Worm (Caenorhabditis elegans) whole organism, L1 larva: ENCODE results near the gene fkb-3.

ENCODE experiments used
- C04F5.9 ChIP-seq: sonication (generic microtip); optimal IDR thresholded peaks from 2 replicates; lab custom pipeline; 2016; ENCODE audit warnings: missing genetic modification characterization, missing compliant biosample characterization
- C16A3.4 ChIP-seq: fragments of 150-350 bp; optimal IDR thresholded peaks from 2 replicates; lab custom pipeline; 2014; ENCODE audit warnings: missing biosample characterization, missing genetic modification characterization
- F16B12.6 ChIP-seq: fragments of 150-350 bp; optimal IDR thresholded peaks from 2 replicates; lab custom pipeline; 2014; ENCODE audit warnings: missing biosample characterization, missing genetic modification characterization
- Y116A8C.19 ChIP-seq: sonication (generic microtip); optimal IDR thresholded peaks from 2 replicates; lab custom pipeline; 2016; ENCODE audit warnings: missing compliant biosample characterization, missing genetic modification characterization, borderline replicate concordance
- aha-1 ChIP-seq: fragments of 150-350 bp; optimal IDR thresholded peaks from 2 replicates; lab custom pipeline; 2014; ENCODE audit warnings: missing biosample characterization, missing genetic modification characterization
- alr-1 ChIP-seq: fragments of 200-800 bp; sonication (Bioruptor generic); optimal IDR thresholded peaks from 2 replicates; lab custom pipeline; 2018; ENCODE audit warnings: borderline replicate concordance, mild to moderate bottlenecking, missing genetic modification characterization, missing compliant biosample characterization
- aly-2 ChIP-seq: fragments of 150-350 bp; optimal IDR thresholded peaks from 2 replicates; lab custom pipeline; 2014; ENCODE audit warnings: missing biosample characterization, missing genetic modification characterization
- ama-1 ChIP-seq: fragments of 150-350 bp; optimal IDR thresholded peaks from 2 replicates; lab custom pipeline; 2014
- blmp-1 ChIP-seq: fragments of 150-350 bp; optimal IDR thresholded peaks from 2 replicates; lab custom pipeline; 2014; ENCODE audit warnings: missing biosample characterization, missing genetic modification characterization
- ceh-63 ChIP-seq: fragments of 200-800 bp; sonication (Bioruptor generic); optimal IDR thresholded peaks from 2 replicates; lab custom pipeline; 2018; ENCODE audit warnings: mild to moderate bottlenecking, missing genetic modification characterization, missing compliant biosample characterization
- ceh-8 ChIP-seq: fragments of 200-800 bp; sonication (Bioruptor generic); optimal IDR thresholded peaks from 2 replicates; lab custom pipeline; 2018; ENCODE audit warnings: mild to moderate bottlenecking, missing genetic modification characterization, moderate library complexity, missing compliant biosample characterization
- ceh-88 ChIP-seq: fragments of 200-800 bp; sonication (Bioruptor generic); IDR thresholded peaks from 2 replicates; pipeline ENCODE4 v1.3.6; 2022; ENCODE audit warnings: missing genetic modification characterization, missing compliant biosample characterization
- ceh-90 ChIP-seq: sonication (generic microtip); optimal IDR thresholded peaks from 2 replicates; lab custom pipeline; 2016; ENCODE audit warnings: missing genetic modification characterization, missing compliant biosample characterization
- ces-1 ChIP-seq: fragments of 150-350 bp; optimal IDR thresholded peaks from 2 replicates; lab custom pipeline; 2014; ENCODE audit warnings: missing biosample characterization, missing genetic modification reagents, missing genetic modification characterization
- dsc-1 ChIP-seq: sonication (generic microtip); optimal IDR thresholded peaks from 2 replicates; lab custom pipeline; 2016; ENCODE audit warnings: mild to moderate bottlenecking, missing genetic modification characterization, missing compliant biosample characterization
- efl-1 ChIP-seq, 4 experiments: fragments of 150-350 bp; optimal IDR thresholded peaks in 3 of 4; peaks in 1 of 4; 1 replicate in 1 of 4; 2 replicates in 3 of 4; lab custom pipeline; 2014; ENCODE audit warnings: missing biosample characterization in 2 of 4, missing genetic modification characterization in 2 of 4, missing genetic modification reagents in 2 of 4
- efl-3 ChIP-seq: fragments of 200-800 bp; sonication (Bioruptor generic); optimal IDR thresholded peaks from 2 replicates; lab custom pipeline; 2018; ENCODE audit warnings: mild to moderate bottlenecking, missing genetic modification characterization, missing compliant biosample characterization
- egl-27 ChIP-seq, 2 experiments: fragments of 150-350 bp in 1 of 2; sonication (generic microtip); optimal IDR thresholded peaks; 3 replicates each; lab custom pipeline; 2017 to 2018; ENCODE audit warnings: missing biosample characterization in 2 of 2, missing genetic modification characterization in 2 of 2, missing genetic modification reagents in 2 of 2
- elt-3 ChIP-seq, 6 experiments: fragments of 150-350 bp in 1 of 6; sonication (generic microtip); optimal IDR thresholded peaks; 2 replicates each; lab custom pipeline; 2017 to 2018; ENCODE audit warnings: missing biosample characterization in 6 of 6, missing genetic modification characterization in 6 of 6, inconsistent platforms in 1 of 6
- fkh-8 ChIP-seq: sonication (generic microtip); optimal IDR thresholded peaks from 2 replicates; lab custom pipeline; 2016; ENCODE audit warnings: mild to moderate bottlenecking, missing genetic modification characterization, missing compliant biosample characterization
- grh-1 ChIP-seq: fragments of 200-800 bp; sonication (Bioruptor generic); IDR thresholded peaks from 2 replicates; pipeline ENCODE4 v1.3.6; 2022; ENCODE audit warnings: missing genetic modification reagents, missing genetic modification characterization, missing compliant biosample characterization
- hlh-17 ChIP-seq: fragments of 200-800 bp; sonication (Bioruptor generic); optimal IDR thresholded peaks from 2 replicates; lab custom pipeline; 2018; ENCODE audit warnings: missing genetic modification characterization, mild to moderate bottlenecking, missing compliant biosample characterization, moderate library complexity, borderline replicate concordance
- hpl-2 ChIP-seq: fragments of 150-350 bp; optimal IDR thresholded peaks from 2 replicates; lab custom pipeline; 2014; ENCODE audit warnings: missing biosample characterization, missing genetic modification reagents, missing genetic modification characterization
- irx-1 ChIP-seq: sonication (generic microtip); optimal IDR thresholded peaks from 2 replicates; lab custom pipeline; 2016; ENCODE audit warnings: missing genetic modification characterization, missing compliant biosample characterization
- lin-13 ChIP-seq: fragments of 150-350 bp; optimal IDR thresholded peaks from 2 replicates; lab custom pipeline; 2014; ENCODE audit warnings: missing biosample characterization, missing genetic modification reagents, missing genetic modification characterization
- lin-35 ChIP-seq, 2 experiments: fragments of 150-350 bp; optimal IDR thresholded peaks; 2 replicates each; lab custom pipeline; 2014; ENCODE audit warnings: missing biosample characterization in 2 of 2, missing genetic modification characterization in 2 of 2, missing genetic modification reagents in 2 of 2
- lsy-2 ChIP-seq, 2 experiments: fragments of 150-350 bp; optimal IDR thresholded peaks; 2 replicates each; lab custom pipeline; 2014; ENCODE audit warnings: missing biosample characterization in 2 of 2, missing genetic modification characterization in 2 of 2
- mab-9 ChIP-seq: fragments of 200-800 bp; sonication (Bioruptor generic); IDR thresholded peaks from 2 replicates; pipeline ENCODE4 v1.3.6; 2022; ENCODE audit warnings: missing genetic modification reagents, missing genetic modification characterization, missing compliant biosample characterization
- mdl-1 ChIP-seq, 2 experiments: fragments of 150-350 bp; optimal IDR thresholded peaks; 2 replicates each; lab custom pipeline; 2014 to 2017; ENCODE audit warnings: missing biosample characterization in 2 of 2, missing genetic modification characterization in 2 of 2, inconsistent platforms in 1 of 2
- mef-2 ChIP-seq: fragments of 150-350 bp; optimal IDR thresholded peaks from 2 replicates; lab custom pipeline; 2014; ENCODE audit warnings: missing biosample characterization, missing genetic modification characterization
- mep-1 ChIP-seq: fragments of 150-350 bp; optimal IDR thresholded peaks from 2 replicates; lab custom pipeline; 2014; ENCODE audit warnings: missing biosample characterization, missing genetic modification characterization
- nhr-12 ChIP-seq: sonication (generic microtip); optimal IDR thresholded peaks from 2 replicates; lab custom pipeline; 2017; ENCODE audit warnings: missing biosample characterization, missing genetic modification characterization
- nhr-20 ChIP-seq: sonication (generic microtip); optimal IDR thresholded peaks from 2 replicates; lab custom pipeline; 2016; ENCODE audit warnings: mild to moderate bottlenecking, missing genetic modification characterization, missing compliant biosample characterization
- nhr-28 ChIP-seq: fragments of 150-350 bp; optimal IDR thresholded peaks from 2 replicates; lab custom pipeline; 2014; ENCODE audit warnings: missing biosample characterization, missing genetic modification characterization
- nhr-47 ChIP-seq: sonication (generic microtip); optimal IDR thresholded peaks from 2 replicates; lab custom pipeline; 2016; ENCODE audit warnings: mild to moderate bottlenecking, missing genetic modification characterization, moderate library complexity, missing compliant biosample characterization
- nhr-71 ChIP-seq: sonication (generic microtip); optimal IDR thresholded peaks from 2 replicates; lab custom pipeline; 2016; ENCODE audit warnings: mild to moderate bottlenecking, missing genetic modification characterization, moderate library complexity, missing compliant biosample characterization
- nhr-76 ChIP-seq: sonication (generic microtip); optimal IDR thresholded peaks from 2 replicates; lab custom pipeline; 2017; ENCODE audit warnings: missing biosample characterization, missing genetic modification characterization
- nhr-84 ChIP-seq: sonication (generic microtip); optimal IDR thresholded peaks from 2 replicates; lab custom pipeline; 2017; ENCODE audit warnings: missing biosample characterization, missing genetic modification characterization
- nhr-85 ChIP-seq: sonication (generic microtip); peaks from one replicate; lab custom pipeline; 2016; ENCODE audit warnings: missing genetic modification characterization, inconsistent platforms, missing compliant biosample characterization
- nhr-90 ChIP-seq: sonication (generic microtip); optimal IDR thresholded peaks from 2 replicates; lab custom pipeline; 2016; ENCODE audit warnings: mild to moderate bottlenecking, missing genetic modification characterization, missing compliant biosample characterization; ENCODE audit not compliant: poor library complexity
- pag-3 ChIP-seq: sonication (generic microtip); optimal IDR thresholded peaks from 2 replicates; lab custom pipeline; 2017; ENCODE audit warnings: missing genetic modification characterization, mild to moderate bottlenecking, missing compliant biosample characterization, antibody characterized with exemption, borderline replicate concordance; ENCODE audit not compliant: insufficient read depth
- pax-3 ChIP-seq: fragments of 200-800 bp; sonication (Bioruptor generic); optimal IDR thresholded peaks from 2 replicates; lab custom pipeline; 2018; ENCODE audit warnings: mild to moderate bottlenecking, missing genetic modification characterization, moderate library complexity, missing compliant biosample characterization
- pqm-1 ChIP-seq: sonication (generic microtip); optimal IDR thresholded peaks from 3 replicates; lab custom pipeline; 2017; ENCODE audit warnings: missing biosample characterization, missing genetic modification characterization
- skn-1 ChIP-seq: fragments of 150-350 bp; optimal IDR thresholded peaks from 2 replicates; lab custom pipeline; 2014; ENCODE audit warnings: missing biosample characterization, missing genetic modification characterization
- snpc-4 ChIP-seq: fragments of 150-350 bp; optimal IDR thresholded peaks from 2 replicates; lab custom pipeline; 2014; ENCODE audit warnings: missing biosample characterization, missing genetic modification characterization
- snu-23 ChIP-seq: sonication (generic microtip); optimal IDR thresholded peaks from 2 replicates; lab custom pipeline; 2016; ENCODE audit warnings: missing genetic modification characterization, missing compliant biosample characterization
- sptf-1 ChIP-seq: fragments of 150-350 bp; optimal IDR thresholded peaks from 2 replicates; lab custom pipeline; 2014; ENCODE audit warnings: missing biosample characterization, missing genetic modification characterization
- unc-30 ChIP-seq: sonication (generic microtip); optimal IDR thresholded peaks from 2 replicates; lab custom pipeline; 2017; ENCODE audit warnings: missing biosample characterization, missing genetic modification characterization
- unc-62 ChIP-seq: fragments of 150-350 bp; optimal IDR thresholded peaks from 2 replicates; lab custom pipeline; 2014; ENCODE audit warnings: missing biosample characterization, missing genetic modification reagents, missing genetic modification characterization
- xbp-1 ChIP-seq: sonication (generic microtip); optimal IDR thresholded peaks from 2 replicates; lab custom pipeline; 2016; ENCODE audit warnings: missing genetic modification characterization, missing compliant biosample characterization
- zag-1 ChIP-seq: fragments of 150-350 bp; optimal IDR thresholded peaks from 2 replicates; lab custom pipeline; 2014; ENCODE audit warnings: missing biosample characterization, missing genetic modification characterization
- zip-4 ChIP-seq: fragments of 200-800 bp; sonication (Bioruptor generic); optimal IDR thresholded peaks from 2 replicates; lab custom pipeline; 2018; ENCODE audit warnings: mild to moderate bottlenecking, missing genetic modification characterization, moderate library complexity, missing compliant biosample characterization
- ztf-4 ChIP-seq: fragments of 150-350 bp; optimal IDR thresholded peaks from 2 replicates; lab custom pipeline; 2014; ENCODE audit warnings: missing biosample characterization, missing genetic modification characterization

fkb-3 gene

DNA sequence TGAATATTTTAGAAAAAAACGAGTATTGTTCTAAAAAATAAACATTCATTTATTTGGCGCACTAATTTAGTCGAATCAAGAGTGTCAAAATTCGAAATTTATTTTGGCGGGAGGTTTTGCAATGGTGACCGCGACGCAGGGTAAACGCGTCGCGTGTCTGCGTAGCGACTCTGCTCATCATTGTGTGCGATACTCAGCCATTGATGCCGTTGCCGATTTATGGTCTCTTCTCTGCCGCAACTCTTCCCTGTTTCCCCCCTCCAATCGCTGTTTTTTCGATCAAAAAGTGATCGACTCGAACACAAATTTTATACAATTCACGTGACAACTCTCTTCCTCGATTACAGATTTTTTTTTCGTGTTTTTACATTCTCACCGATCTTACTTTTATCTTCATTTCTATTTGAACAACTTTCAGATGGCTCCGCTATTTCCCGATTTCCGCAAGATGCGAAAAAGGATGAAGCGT is 28.5 kb upstream of the fkb-3 start, which contains the start of gene F09G2.2:
TSS of gene F09G2.2 (plus strand) at position 419 of the 469 bp plus-strand sequence.
- TF ChIP-seq lsy-2 (tag; optimal IDR thresholded peaks at IDR 0.05; lab: Kevin White, UChicago): peak; percentile 90 to 95
- TF ChIP-seq alr-1 (tag; lab: Kevin White, UChicago): no peak
- no peak for TF ChIP-seq nhr-12 (tag; lab: Kevin White, UChicago)
- TF ChIP-seq snu-23 (GFP tag; lab: Kevin White, UChicago): peak; percentile 96
- peak; percentile 82 for TF ChIP-seq irx-1 (tag; lab: Kevin White, UChicago)
- peak; percentile 62 for TF ChIP-seq F16B12.6 (tag; lab: Kevin White, UChicago)
- TF ChIP-seq zip-4: peak; percentile 73
- TF ChIP-seq snpc-4 (tag; lab: Kevin White, UChicago): peak; percentile 62
- no peak for TF ChIP-seq hlh-17 (GFP tag; lab: Kevin White, UChicago)
- TF ChIP-seq nhr-20 (tag; lab: Kevin White, UChicago): peak; percentile 94
- peak; percentile 92 for TF ChIP-seq skn-1 (tag; lab: Kevin White, UChicago)
- TF ChIP-seq unc-30: no peak
- peak; percentile 90 for TF ChIP-seq lin-13 (GFP tag; lab: Kevin White, UChicago)
- no peak for TF ChIP-seq pqm-1 (tag; lab: Kevin White, UChicago)
- peak; percentile 62 for TF ChIP-seq mef-2 (tag; lab: Kevin White, UChicago)
- TF ChIP-seq efl-1 (optimal IDR thresholded peaks at IDR 0.05; lab: Kevin White, UChicago): peak; percentile 91
- TF ChIP-seq efl-1 (GFP tag; optimal IDR thresholded peaks at IDR 0.05 in 1 of 2; lab: Kevin White, UChicago): peak; percentile 89 to 99
- TF ChIP-seq mdl-1 (tag; optimal IDR thresholded peaks at IDR 0.05; lab: Kevin White, UChicago): peak in 1 of 2 experiments; percentile 90
- TF ChIP-seq nhr-28: no peak
- TF ChIP-seq C04F5.9 (tag; lab: Kevin White, UChicago): peak; percentile 22
- TF ChIP-seq mab-9 (GFP tag; lab: Robert Waterston, UW): peak; percentile 60
- TF ChIP-seq aly-2 (tag; lab: Kevin White, UChicago): peak; percentile 46
- TF ChIP-seq blmp-1 (tag; lab: Kevin White, UChicago): peak; percentile 77
- TF ChIP-seq elt-3 (tag; optimal IDR thresholded peaks at IDR 0.05; lab: Kevin White, UChicago): peak in 4 of 6 experiments; percentile 14 to 93 (median 68)
- peak; percentile 69 for TF ChIP-seq ztf-4 (tag; lab: Kevin White, UChicago)
- no peak for TF ChIP-seq nhr-84 (tag; lab: Kevin White, UChicago)
- peak; percentile 74 for TF ChIP-seq ceh-88 (GFP tag; lab: Robert Waterston, UW)
- TF ChIP-seq grh-1 (GFP tag; lab: Robert Waterston, UW): peak; percentile 87
- TF ChIP-seq Y116A8C.19 (tag; lab: Kevin White, UChicago): no peak
- peak; percentile 92 for TF ChIP-seq nhr-90 (tag; lab: Kevin White, UChicago)
- TF ChIP-seq zag-1 (tag; lab: Kevin White, UChicago): no peak
- no peak for TF ChIP-seq ceh-63 (GFP tag; lab: Kevin White, UChicago)
- no peak for TF ChIP-seq unc-62 (GFP tag; lab: Kevin White, UChicago)
- TF ChIP-seq hpl-2 (GFP tag; lab: Kevin White, UChicago): peak; percentile 52
- peak; percentile 44 for TF ChIP-seq pag-3
- peak; percentile 96 to 97 for TF ChIP-seq lin-35 (GFP tag; optimal IDR thresholded peaks at IDR 0.05; lab: Kevin White, UChicago)
- peak; percentile 95 for TF ChIP-seq C16A3.4
- TF ChIP-seq ama-1 (lab: Kevin White, UChicago): peak; percentile 63
- TF ChIP-seq sptf-1 (tag; lab: Kevin White, UChicago): no peak
- TF ChIP-seq nhr-47: peak; percentile 91
- TF ChIP-seq mep-1 (tag; lab: Kevin White, UChicago): peak; percentile 95
- TF ChIP-seq egl-27 (tag; optimal IDR thresholded peaks at IDR 0.05; lab: Kevin White, UChicago): no peak
- TF ChIP-seq ceh-8: peak; percentile 72
- TF ChIP-seq nhr-76 (tag; lab: Kevin White, UChicago): no peak
- TF ChIP-seq dsc-1 (tag; lab: Kevin White, UChicago): peak; percentile 82
- peak; percentile 96 for TF ChIP-seq nhr-85 (tag; lab: Kevin White, UChicago)
- TF ChIP-seq aha-1 (tag; lab: Kevin White, UChicago): no peak
- TF ChIP-seq efl-3 (GFP tag; lab: Kevin White, UChicago): no peak
- TF ChIP-seq ceh-90 (tag; lab: Kevin White, UChicago): no peak
- peak; percentile 60 for TF ChIP-seq pax-3 (tag; lab: Kevin White, UChicago)
- no peak for TF ChIP-seq ces-1 (GFP tag; lab: Kevin White, UChicago)
- peak; percentile 90 for TF ChIP-seq fkh-8 (tag; lab: Kevin White, UChicago)
- TF ChIP-seq xbp-1 (tag; lab: Kevin White, UChicago): peak; percentile 94
- TF ChIP-seq nhr-71 (tag; lab: Kevin White, UChicago): peak; percentile 95
